Fruit fly (Drosophila melanogaster): Measurements from ENCODE around the gene HGTX.

The HGTX gene

DNA sequence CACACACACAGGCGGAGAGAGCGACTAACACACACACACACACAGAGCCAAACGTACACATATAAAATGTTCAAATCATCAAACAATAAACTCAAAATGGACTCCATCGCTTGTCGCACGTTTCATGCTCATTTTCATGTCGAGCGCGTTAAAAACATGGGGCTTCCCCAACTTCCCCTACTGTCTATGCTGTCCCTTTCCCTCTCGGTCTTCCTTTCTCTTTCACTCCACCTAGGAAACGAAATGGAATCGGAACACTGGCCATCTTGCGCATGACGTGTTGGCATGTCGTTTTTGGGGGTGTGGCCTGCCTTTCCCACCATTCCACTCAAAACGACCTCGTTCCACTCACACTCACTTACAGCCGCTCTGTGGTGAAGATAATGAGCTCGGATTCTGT is 20.4 kb downstream of the HGTX start:
- TF ChIP-seq CG8478 (optimal IDR thresholded peaks at IDR 0.05) (no peak), CTCF (optimal IDR thresholded peaks at IDR 0.05) (peak in 1 of 2 experiments; percentile 37)

dm6 chr3L:14575974-14576373 is 23.4 kb downstream of the HGTX start:
- TF ChIP-seq CG8478 (optimal IDR thresholded peaks at IDR 0.05) (no peak), CTCF (optimal IDR thresholded peaks at IDR 0.05) (no peak)

dm6 chr3L:14574649-14575048 is 24.7 kb downstream of the HGTX start:
- TF ChIP-seq CG8478 (optimal IDR thresholded peaks at IDR 0.05) (no peak), CTCF (optimal IDR thresholded peaks at IDR 0.05) (no peak)

DNA sequence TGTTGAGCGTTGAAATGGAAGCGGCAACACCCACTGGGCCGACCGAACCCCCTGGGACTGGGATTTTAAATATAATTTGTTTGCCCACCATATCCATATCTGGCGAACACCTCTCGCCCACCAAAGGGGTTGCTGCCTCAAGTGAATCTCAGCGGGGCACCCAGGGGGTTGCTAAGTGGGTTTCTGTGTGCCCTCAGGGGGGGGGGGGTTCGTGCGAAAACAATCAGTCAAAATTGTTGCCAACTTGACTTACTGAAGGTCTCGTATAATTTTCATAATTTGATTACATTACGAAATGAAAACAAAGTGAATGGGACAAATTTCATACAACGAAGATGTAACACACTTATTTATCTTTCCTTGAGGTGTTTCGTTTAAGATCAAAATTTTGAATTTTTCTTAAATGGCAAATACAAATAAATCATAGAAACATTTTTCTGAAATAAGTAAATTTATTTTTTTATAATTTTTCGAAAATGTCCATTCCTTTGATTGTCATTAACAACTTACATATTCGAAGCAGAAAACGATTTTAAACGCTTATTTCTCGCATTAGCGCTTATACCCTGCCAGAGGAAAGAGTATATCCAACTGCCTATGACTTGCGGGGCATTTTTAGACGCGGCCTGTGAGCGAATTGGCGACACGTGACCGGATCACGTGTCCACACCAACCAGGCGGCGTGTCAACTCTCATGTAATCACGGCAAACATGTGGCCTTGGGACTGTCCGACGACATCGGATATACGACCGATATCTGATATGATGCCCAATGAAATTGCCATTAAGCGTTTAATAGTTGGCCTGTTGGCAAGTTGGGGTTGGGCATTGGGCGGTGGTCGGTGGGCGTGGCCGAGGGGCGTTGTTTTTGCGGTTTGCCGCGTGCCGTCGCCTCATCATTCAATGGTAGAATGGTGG is 29.5 kb downstream of the HGTX start:
- TF ChIP-seq CTCF (optimal IDR thresholded peaks at IDR 0.05): no peak
- TF ChIP-seq CG8478 (optimal IDR thresholded peaks at IDR 0.05): no peak

DNA sequence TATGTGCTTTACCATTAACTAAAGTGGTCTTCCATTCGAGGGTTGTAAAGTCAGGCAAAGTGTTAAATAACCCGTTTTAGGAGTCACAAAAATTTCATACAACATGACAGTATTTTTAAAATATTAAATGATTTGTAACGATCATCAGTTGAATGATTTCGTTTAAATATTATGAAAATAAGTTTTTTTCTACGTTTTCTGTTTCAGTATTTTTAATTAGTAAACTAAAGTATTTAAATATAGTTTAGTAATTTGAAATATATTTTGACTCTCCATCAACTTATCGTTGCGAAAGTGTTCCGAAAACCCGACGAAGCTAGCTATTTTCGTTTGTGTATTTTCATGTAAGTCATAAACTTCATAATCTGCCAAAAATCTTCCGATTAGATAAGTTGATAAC is 32.2 kb downstream of the HGTX start, which contains the start of gene CG42758:
TSS of gene CG42758 (plus strand) at position 301 of the 400 bp plus-strand sequence.
- TF ChIP-seq CTCF (optimal IDR thresholded peaks at IDR 0.05) (no peak), CG8478 (optimal IDR thresholded peaks at IDR 0.05) (no peak)

dm6 chr3L:14565134-14565587 is 34.2 kb downstream of the HGTX start:
- TF ChIP-seq CG8478 (optimal IDR thresholded peaks at IDR 0.05) (no peak), CTCF (optimal IDR thresholded peaks at IDR 0.05) (no peak)

DNA sequence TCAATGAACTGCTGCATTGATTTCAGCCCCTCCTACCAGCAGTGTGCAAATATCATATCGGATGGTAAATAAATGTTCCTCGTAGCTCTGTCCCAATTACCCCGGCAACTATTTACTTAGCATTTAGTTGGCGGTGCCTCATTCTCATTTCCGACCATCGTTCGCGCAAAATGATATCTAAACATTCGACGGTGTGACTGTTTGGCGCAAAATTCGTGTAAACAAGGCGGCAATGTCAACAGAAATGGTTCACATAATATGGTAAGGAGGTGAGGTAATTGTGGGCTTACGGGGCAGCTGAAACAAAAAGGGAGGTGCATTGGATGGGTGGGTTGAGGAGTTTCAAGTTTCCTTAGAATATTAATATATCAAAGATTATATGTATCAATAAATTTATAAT is 34.9 kb downstream of the HGTX start:
- TF ChIP-seq CG8478 (optimal IDR thresholded peaks at IDR 0.05) (no peak), CTCF (optimal IDR thresholded peaks at IDR 0.05) (no peak)

DNA sequence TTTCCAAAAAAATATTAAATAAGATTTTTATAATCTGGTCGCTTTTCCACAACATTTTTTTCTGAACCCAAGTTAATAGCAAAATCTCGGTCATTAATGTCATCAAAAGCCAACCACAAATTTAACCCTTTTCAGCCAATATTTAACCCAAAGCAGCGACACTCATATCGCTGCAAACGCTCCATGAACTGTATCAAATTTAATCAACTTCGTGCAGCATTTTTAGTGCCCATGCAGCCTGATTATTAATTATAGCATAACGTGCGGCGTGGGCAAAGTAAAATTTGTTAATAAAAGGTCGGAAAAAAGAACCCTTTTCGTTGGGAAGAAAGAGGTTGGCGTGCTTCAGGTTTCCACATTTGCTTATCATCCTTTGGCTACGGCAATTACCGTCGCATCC is 35.9 kb downstream of the HGTX start:
- TF ChIP-seq CG8478 (optimal IDR thresholded peaks at IDR 0.05) (no peak), CTCF (optimal IDR thresholded peaks at IDR 0.05) (peak; percentile 22 to 50)

DNA sequence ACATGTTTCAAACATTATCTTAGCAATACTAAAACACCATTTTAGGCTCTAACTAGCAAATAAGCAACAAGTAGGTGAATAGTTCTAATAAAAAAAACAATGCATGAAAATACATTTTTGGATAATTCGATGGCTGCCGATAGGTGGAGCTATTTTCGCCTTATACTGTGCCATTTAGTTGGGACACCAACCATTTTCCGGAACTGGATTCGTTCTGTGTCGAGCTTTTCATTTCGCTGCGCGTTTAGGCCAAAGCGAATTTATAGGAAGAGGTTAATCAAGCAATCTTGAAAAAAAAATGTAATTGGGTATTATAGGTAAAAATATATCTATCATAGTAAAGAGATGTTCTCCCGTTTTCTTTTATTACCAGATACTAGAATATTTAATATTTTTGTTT is 36.7 kb downstream of the HGTX start:
- peak; percentile 94 for TF ChIP-seq CTCF (optimal IDR thresholded peaks at IDR 0.05)
- TF ChIP-seq CG8478 (optimal IDR thresholded peaks at IDR 0.05): no peak

- no peak for TF ChIP-seq CG8478 (optimal IDR thresholded peaks at IDR 0.05)
- TF ChIP-seq CTCF (optimal IDR thresholded peaks at IDR 0.05): no peak
These were observed 38.7 kb downstream of the HGTX start, which contains the start of gene Lk for dm6 chr3L:14560664-14561063. Lk (minus strand) TSS chr3L:14560764.

DNA sequence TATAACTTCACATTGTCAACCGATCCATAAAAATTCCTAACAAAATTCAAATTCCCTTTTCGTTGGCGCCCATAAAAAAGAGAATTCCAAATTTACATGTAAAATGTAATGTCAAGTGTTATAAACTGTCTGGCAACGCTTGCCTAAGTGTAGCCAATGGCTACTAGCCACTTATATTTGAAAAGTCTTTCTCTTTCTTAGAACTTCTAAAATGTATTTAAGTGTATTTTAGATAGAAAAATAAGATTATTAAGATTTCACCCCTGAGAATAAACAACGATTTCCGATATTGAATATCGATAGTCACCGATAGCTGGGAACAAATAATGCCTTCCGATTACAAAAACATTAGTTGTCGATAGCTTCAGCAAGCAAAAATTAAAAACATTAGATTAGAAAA is 39.7 kb downstream of the HGTX start, which contains the start of gene CG34039:
TSS of gene CG34039 (plus strand) at position 342 of the 400 bp plus-strand sequence.
- TF ChIP-seq CTCF (optimal IDR thresholded peaks at IDR 0.05) (no peak), CG8478 (optimal IDR thresholded peaks at IDR 0.05) (no peak)

DNA sequence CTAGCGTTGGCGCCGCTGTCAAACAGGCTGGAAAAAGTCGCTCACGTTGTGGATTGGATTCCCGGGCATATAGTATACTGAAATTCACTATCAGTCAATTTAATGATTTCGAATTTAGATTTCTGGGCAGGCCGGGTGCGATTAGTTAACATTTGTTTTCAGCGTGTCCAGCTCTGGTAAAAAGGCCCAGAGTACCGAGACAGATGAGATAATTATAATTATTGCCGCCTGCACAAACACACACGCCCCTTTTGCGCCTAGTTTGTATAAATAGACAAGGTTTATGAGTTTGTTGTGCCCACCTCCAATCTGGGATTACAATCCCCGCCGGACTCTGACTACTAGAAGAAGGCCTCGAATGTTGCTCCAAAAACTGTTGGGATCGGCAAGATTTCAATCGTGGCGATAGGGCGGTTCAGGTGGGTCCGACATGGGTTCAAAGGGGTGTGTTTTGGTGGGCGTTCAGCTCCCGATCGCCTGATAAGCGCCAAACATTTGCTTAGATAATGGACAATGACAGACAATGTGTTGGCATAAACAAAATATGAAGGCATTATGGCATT is 40.3 kb downstream of the HGTX start:
- TF ChIP-seq CTCF (optimal IDR thresholded peaks at IDR 0.05): no peak
- TF ChIP-seq CG8478 (optimal IDR thresholded peaks at IDR 0.05): no peak

dm6 chr3L:14558018-14558417 is 41.3 kb downstream of the HGTX start:
- TF ChIP-seq CG8478 (optimal IDR thresholded peaks at IDR 0.05) (no peak), CTCF (optimal IDR thresholded peaks at IDR 0.05) (no peak)

DNA sequence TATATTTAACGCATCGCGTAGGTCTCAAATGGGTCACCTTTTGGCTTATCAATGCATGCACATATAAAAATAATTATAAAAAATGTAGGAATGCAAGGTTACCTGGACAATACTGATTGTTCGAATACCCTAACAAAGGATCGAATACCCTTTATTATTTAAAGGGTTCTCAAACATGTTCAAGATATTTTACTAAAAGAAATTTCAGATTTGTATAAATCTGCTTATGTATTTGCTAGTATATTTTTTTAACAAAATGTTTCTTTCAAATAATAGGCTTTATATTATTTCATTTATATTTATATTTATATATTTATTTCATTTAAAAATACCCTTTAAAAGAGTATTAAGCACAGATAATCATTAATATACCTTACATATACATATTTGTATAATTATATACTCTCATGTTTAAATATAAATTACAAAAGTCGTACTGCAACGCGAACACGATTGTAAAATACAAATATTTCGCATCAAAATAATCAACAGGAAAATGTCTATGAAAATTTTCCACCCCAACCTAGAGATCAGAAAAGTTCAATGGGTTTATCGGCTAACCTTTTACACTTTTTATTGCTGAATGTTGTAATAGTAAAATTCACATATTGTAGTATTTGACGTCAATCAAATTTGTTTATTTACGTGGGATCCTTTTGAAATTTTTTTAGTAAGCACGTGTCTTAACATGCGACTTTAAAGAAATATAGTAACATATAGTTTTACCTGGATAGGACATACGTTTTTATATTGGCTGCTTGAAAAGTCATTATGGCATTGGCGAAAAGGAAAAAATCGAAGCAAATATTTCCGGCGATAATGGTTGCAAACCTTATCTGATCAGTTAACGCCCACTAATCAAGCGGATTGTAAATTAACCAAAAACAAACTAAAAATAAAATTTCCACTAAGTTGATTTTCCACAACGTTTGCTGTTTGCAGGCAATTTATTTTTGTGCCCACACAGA is 42.3 kb downstream of the HGTX start:
- no peak for TF ChIP-seq CTCF (optimal IDR thresholded peaks at IDR 0.05)
- no peak for TF ChIP-seq CG8478 (optimal IDR thresholded peaks at IDR 0.05)

DNA sequence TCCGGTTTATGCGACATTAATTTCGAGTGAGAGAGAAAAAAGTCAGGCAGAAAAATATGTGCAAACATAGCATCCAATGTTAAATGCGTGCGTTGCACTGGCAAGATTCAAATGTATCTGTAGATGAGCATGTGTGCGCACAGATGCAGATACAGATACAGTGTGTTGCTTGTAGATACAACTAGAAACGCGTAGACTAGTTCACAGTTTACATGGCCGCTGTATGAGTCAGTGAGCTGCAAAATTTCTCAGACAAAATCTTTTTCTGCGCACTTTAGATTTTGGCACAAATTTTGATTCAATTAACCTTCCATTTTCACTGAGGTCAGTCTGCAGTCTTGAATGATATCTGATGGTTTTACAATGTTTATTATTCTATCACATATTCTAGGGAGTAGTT is 43.2 kb downstream of the HGTX start:
- TF ChIP-seq CTCF (optimal IDR thresholded peaks at IDR 0.05) (no peak), CG8478 (optimal IDR thresholded peaks at IDR 0.05) (no peak)
